Worm (Caenorhabditis elegans) whole organism, young adult: ENCODE measurements around the gene Y105C5B.15.
"Not testable (repeated sequence)": the region's sequence is repeated elsewhere in the genome, so short reads cannot be mapped to it uniquely, and the experiment has no call there.

Experiments
- F23B12.7 ChIP-seq: sonication (generic microtip); optimal IDR thresholded peaks from 2 replicates; lab custom pipeline; 2017; ENCODE audit warnings: missing genetic modification characterization, mild to moderate bottlenecking, missing compliant biosample characterization, antibody characterized with exemption, moderate library complexity; ENCODE audit not compliant: insufficient read depth
- F33H1.4 ChIP-seq: fragments of 200-800 bp; sonication (Bioruptor generic); IDR thresholded peaks from 2 replicates; pipeline ENCODE4 v1.3.6; 2022; ENCODE audit warnings: missing genetic modification reagents, missing genetic modification characterization, missing compliant biosample characterization
- K11D2.4 ChIP-seq: fragments of 200-800 bp; sonication (Bioruptor generic); IDR thresholded peaks from 2 replicates; pipeline ENCODE4 v1.3.6; 2022; ENCODE audit warnings: missing genetic modification reagents, missing genetic modification characterization, missing compliant biosample characterization
- T07F8.4 ChIP-seq: sonication (generic microtip); optimal IDR thresholded peaks from 2 replicates; lab custom pipeline; 2016; ENCODE audit warnings: mild to moderate bottlenecking, missing genetic modification characterization, moderate library complexity, missing compliant biosample characterization
- Y53G8AR.9 ChIP-seq: fragments of 200-800 bp; sonication (Bioruptor generic); conservative IDR thresholded peaks from 2 replicates; pipeline ENCODE4 v1.3.6; 2022; ENCODE audit warnings: missing genetic modification reagents, missing genetic modification characterization, missing compliant biosample characterization
- Y56A3A.18 ChIP-seq: fragments of 200-800 bp; sonication (Bioruptor generic); IDR thresholded peaks from 2 replicates; pipeline ENCODE4 v1.3.6; 2022; ENCODE audit warnings: missing genetic modification reagents, missing genetic modification characterization, missing compliant biosample characterization
- Y95B8A.8 ChIP-seq: fragments of 200-800 bp; sonication (Bioruptor generic); IDR thresholded peaks from 2 replicates; pipeline ENCODE4 v1.3.6; 2022; ENCODE audit warnings: missing genetic modification reagents, missing genetic modification characterization, missing compliant biosample characterization
- ZK185.1 ChIP-seq: sonication (generic microtip); optimal IDR thresholded peaks from 2 replicates; lab custom pipeline; 2016; ENCODE audit warnings: mild to moderate bottlenecking, missing genetic modification characterization, missing compliant biosample characterization; ENCODE audit not compliant: poor library complexity, severe bottlenecking
- ama-1 ChIP-seq, 3 experiments: fragments of 150-350 bp in 1 of 3; sonication (generic microtip) in 2 of 3; optimal IDR thresholded peaks; 2 replicates each; lab custom pipeline; 2014 to 2018; ENCODE audit warnings: missing biosample characterization in 2 of 3, missing genetic modification characterization in 2 of 3, missing genetic modification reagents in 2 of 3
- aptf-3 ChIP-seq: fragments of 200-800 bp; sonication (Bioruptor generic); IDR thresholded peaks from 2 replicates; pipeline ENCODE4 v1.3.6; 2022; ENCODE audit warnings: missing genetic modification characterization, missing compliant biosample characterization
- atf-7 ChIP-seq: sonication (generic microtip); optimal IDR thresholded peaks from 2 replicates; lab custom pipeline; 2017; ENCODE audit warnings: mild to moderate bottlenecking, missing genetic modification characterization, missing compliant biosample characterization
- attf-5 ChIP-seq: fragments of 200-800 bp; sonication (Bioruptor generic); optimal IDR thresholded peaks from 2 replicates; lab custom pipeline; 2018; ENCODE audit warnings: mild to moderate bottlenecking, missing genetic modification characterization, missing compliant biosample characterization
- attf-6 ChIP-seq: fragments of 200-800 bp; sonication (Bioruptor generic); IDR thresholded peaks from 2 replicates; pipeline ENCODE4 v1.3.6; 2022; ENCODE audit warnings: missing genetic modification reagents, missing genetic modification characterization, missing compliant biosample characterization
- bed-1 ChIP-seq: fragments of 200-800 bp; sonication (Bioruptor generic); IDR thresholded peaks from 2 replicates; pipeline ENCODE4 v1.3.6; 2022; ENCODE audit warnings: missing genetic modification reagents, missing genetic modification characterization, missing compliant biosample characterization
- cebp-2 ChIP-seq: fragments of 200-800 bp; sonication (Bioruptor generic); IDR thresholded peaks from 2 replicates; pipeline ENCODE4 v1.3.6; 2022; ENCODE audit warnings: missing genetic modification characterization, missing compliant biosample characterization
- ceh-100 ChIP-seq: fragments of 200-800 bp; sonication (Bioruptor generic); IDR thresholded peaks from 2 replicates; pipeline ENCODE4 v1.3.6; 2022; ENCODE audit warnings: missing genetic modification reagents, missing genetic modification characterization, missing compliant biosample characterization
- die-1 ChIP-seq: sonication (generic microtip); optimal IDR thresholded peaks from 2 replicates; lab custom pipeline; 2016; ENCODE audit warnings: missing genotype, mild to moderate bottlenecking, missing genetic modification characterization, missing compliant biosample characterization
- dox-1 ChIP-seq: fragments of 200-800 bp; sonication (Bioruptor generic); IDR thresholded peaks from 2 replicates; pipeline ENCODE4 v1.3.6; 2022; ENCODE audit warnings: missing genetic modification reagents, missing genetic modification characterization, missing compliant biosample characterization
- egl-44 ChIP-seq: fragments of 200-800 bp; sonication (Bioruptor generic); IDR thresholded peaks from 2 replicates; pipeline ENCODE4 v1.3.6; 2022; ENCODE audit warnings: missing genetic modification reagents, missing genetic modification characterization, missing compliant biosample characterization
- ets-4 ChIP-seq: fragments of 200-800 bp; sonication (Bioruptor generic); optimal IDR thresholded peaks from 2 replicates; lab custom pipeline; 2018; ENCODE audit warnings: mild to moderate bottlenecking, missing genetic modification characterization, missing compliant biosample characterization
- him-1 ChIP-seq: sonication (generic microtip); optimal IDR thresholded peaks from 2 replicates; lab custom pipeline; 2016; ENCODE audit warnings: missing genotype, missing genetic modification reagents, missing genetic modification characterization, missing compliant biosample characterization
- hmg-20 ChIP-seq: fragments of 200-800 bp; sonication (Bioruptor generic); IDR thresholded peaks from 2 replicates; pipeline ENCODE4 v1.3.6; 2022; ENCODE audit warnings: missing genetic modification reagents, missing genetic modification characterization, missing compliant biosample characterization
- hsf-1 ChIP-seq: fragments of 200-800 bp; sonication (Bioruptor generic); IDR thresholded peaks from 2 replicates; pipeline ENCODE4 v1.3.6; 2022; ENCODE audit warnings: missing genetic modification reagents, missing genetic modification characterization, missing compliant biosample characterization
- lin-26 ChIP-seq: fragments of 200-800 bp; sonication (Bioruptor generic); IDR thresholded peaks from 2 replicates; pipeline ENCODE4 v1.3.6; 2022; ENCODE audit warnings: missing genetic modification reagents, missing genetic modification characterization, missing compliant biosample characterization
- lin-54 ChIP-seq: fragments of 200-800 bp; sonication (Bioruptor generic); optimal IDR thresholded peaks from 2 replicates; lab custom pipeline; 2018; ENCODE audit warnings: mild to moderate bottlenecking, missing genetic modification characterization, missing compliant biosample characterization
- madf-10 ChIP-seq: sonication (generic microtip); optimal IDR thresholded peaks from 2 replicates; lab custom pipeline; 2016; ENCODE audit warnings: mild to moderate bottlenecking, missing genetic modification characterization, missing compliant biosample characterization
- madf-3 ChIP-seq: fragments of 200-800 bp; sonication (Bioruptor generic); IDR thresholded peaks from 2 replicates; pipeline ENCODE4 v1.3.6; 2022; ENCODE audit warnings: missing genetic modification reagents, missing genetic modification characterization, missing compliant biosample characterization
- madf-6 ChIP-seq: fragments of 200-800 bp; sonication (Bioruptor generic); IDR thresholded peaks from 2 replicates; pipeline ENCODE4 v1.3.6; 2022; ENCODE audit warnings: missing genetic modification reagents, missing genetic modification characterization, missing compliant biosample characterization
- mcd-1 ChIP-seq: fragments of 200-800 bp; sonication (Bioruptor generic); IDR thresholded peaks from 2 replicates; pipeline ENCODE4 v1.3.6; 2022; ENCODE audit warnings: missing genetic modification reagents, missing genetic modification characterization, missing compliant biosample characterization
- nfyb-1 ChIP-seq: fragments of 200-800 bp; sonication (Bioruptor generic); IDR thresholded peaks from 2 replicates; pipeline ENCODE4 v1.3.6; 2022; ENCODE audit warnings: missing genetic modification reagents, missing genetic modification characterization, missing compliant biosample characterization
- nhr-120 ChIP-seq: fragments of 200-800 bp; sonication (Bioruptor generic); IDR thresholded peaks from 2 replicates; pipeline ENCODE4 v1.3.6; 2022; ENCODE audit warnings: missing genetic modification characterization, missing compliant biosample characterization
- nhr-179 ChIP-seq: sonication (generic microtip); optimal IDR thresholded peaks from 2 replicates; lab custom pipeline; 2016; ENCODE audit warnings: mild to moderate bottlenecking, missing genetic modification characterization, missing compliant biosample characterization
- nhr-80 ChIP-seq: sonication (generic microtip); optimal IDR thresholded peaks from 2 replicates; lab custom pipeline; 2016; ENCODE audit warnings: missing genetic modification characterization, missing compliant biosample characterization
- nhr-90 ChIP-seq: sonication (generic microtip); optimal IDR thresholded peaks from 2 replicates; lab custom pipeline; 2016; ENCODE audit warnings: missing genotype, mild to moderate bottlenecking, missing genetic modification characterization, missing compliant biosample characterization
- pbrm-1 ChIP-seq: fragments of 200-800 bp; sonication (Bioruptor generic); IDR thresholded peaks from 2 replicates; pipeline ENCODE4 v1.3.6; 2022; ENCODE audit warnings: missing genetic modification reagents, missing genetic modification characterization, missing compliant biosample characterization
- rcor-1 ChIP-seq: fragments of 200-800 bp; sonication (Bioruptor generic); IDR thresholded peaks from 2 replicates; pipeline ENCODE4 v1.3.6; 2022; ENCODE audit warnings: missing genetic modification reagents, missing genetic modification characterization, missing compliant biosample characterization
- rpc-1 ChIP-seq, 2 experiments: fragments of 150-350 bp in 1 of 2; sonication (generic microtip) in 1 of 2; optimal IDR thresholded peaks; 2 replicates each; lab custom pipeline; 2014 to 2018; ENCODE audit warnings: missing biosample characterization in 1 of 2, missing genetic modification characterization in 1 of 2, missing genetic modification reagents in 1 of 2, missing genotype in 1 of 2
- snpc-1.3 ChIP-seq: sonication (generic microtip); optimal IDR thresholded peaks from 2 replicates; lab custom pipeline; 2017; ENCODE audit warnings: missing genetic modification characterization, mild to moderate bottlenecking, missing compliant biosample characterization, antibody characterized with exemption, moderate library complexity, missing genotype, missing genetic modification reagents; ENCODE audit not compliant: insufficient read depth
- snpc-3.4 ChIP-seq: sonication (generic microtip); optimal IDR thresholded peaks from 2 replicates; lab custom pipeline; 2017; ENCODE audit warnings: missing genetic modification characterization, mild to moderate bottlenecking, missing compliant biosample characterization, antibody characterized with exemption, moderate library complexity, missing genotype, missing genetic modification reagents
- tbp1 ChIP-seq: fragments of 200-800 bp; sonication (Bioruptor generic); optimal IDR thresholded peaks from 2 replicates; lab custom pipeline; 2018; ENCODE audit warnings: mild to moderate bottlenecking, missing genetic modification characterization, missing compliant biosample characterization
- ztf-25 ChIP-seq: fragments of 200-800 bp; sonication (Bioruptor generic); IDR thresholded peaks from 2 replicates; pipeline ENCODE4 v1.3.6; 2022; ENCODE audit warnings: missing genetic modification reagents, missing genetic modification characterization, missing compliant biosample characterization

Y105C5B.15 gene

DNA sequence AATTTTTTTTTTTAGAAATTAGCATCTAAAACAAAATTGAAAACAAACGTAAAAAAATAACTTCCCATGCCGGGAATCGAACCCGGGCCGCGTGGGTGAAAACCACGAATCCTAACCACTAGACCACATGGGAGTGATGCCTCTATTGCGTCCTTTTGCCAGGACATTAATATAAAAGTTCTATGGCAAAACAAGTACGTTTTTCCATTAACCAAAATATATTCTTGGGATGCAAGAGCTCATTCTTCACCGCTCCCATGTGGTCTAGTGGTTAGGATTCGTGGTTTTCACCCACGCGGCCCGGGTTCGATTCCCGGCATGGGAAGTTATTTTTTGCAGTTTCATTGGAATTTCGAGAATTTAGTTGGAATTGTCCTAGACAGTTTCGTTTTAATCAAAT lies 18.6 kb upstream of the Y105C5B.15 start (continued):
- TF ChIP-seq Y56A3A.18 (GFP tag; lab: Robert Waterston, UW) = peak; percentile 87
- peak; percentile 11 for TF ChIP-seq attf-5 (GFP tag; lab: Kevin White, UChicago)
- peak; percentile 34 for TF ChIP-seq lin-54 (GFP tag; lab: Kevin White, UChicago)
- TF ChIP-seq cebp-2 (GFP tag; lab: Robert Waterston, UW) = 0 out of 2 replicates have a peak, but pooled peaks have one; percentile 70
- peak; percentile 82 for TF ChIP-seq ztf-25 (GFP tag; lab: Robert Waterston, UW)
- TF ChIP-seq aptf-3 (GFP tag; lab: Robert Waterston, UW) = peak; percentile 46; the same call in 1 of the 2 replicates
- TF ChIP-seq T07F8.4 = peak; percentile 63
- peak; percentile 67 for TF ChIP-seq die-1 (tag; lab: Kevin White, UChicago)
- TF ChIP-seq egl-44 = 0 out of 2 replicates have a peak, but pooled peaks have one; percentile 59
- TF ChIP-seq nhr-90 (tag; lab: Kevin White, UChicago) = peak; percentile 77
- peak; percentile 41 for TF ChIP-seq atf-7 (tag; lab: Kevin White, UChicago)
- TF ChIP-seq snpc-1.3 = peak; percentile 77
- peak; percentile 71; the same call in 1 of the 2 replicates for TF ChIP-seq hmg-20 (GFP tag; lab: Robert Waterston, UW)
- TF ChIP-seq tbp1 = peak; percentile 94
- TF ChIP-seq ets-4 (GFP tag; lab: Kevin White, UChicago) = peak; percentile 37
- peak; percentile 65 for TF ChIP-seq him-1 (tag; lab: Kevin White, UChicago)
- 0 out of 2 replicates have a peak, but pooled peaks have one; percentile 23 for TF ChIP-seq Y53G8AR.9
- 0 out of 2 replicates have a peak, but pooled peaks have one; percentile 62 for TF ChIP-seq nhr-120 (GFP tag; lab: Robert Waterston, UW)
- 0 out of 2 replicates have a peak, but pooled peaks have one; percentile 26 for TF ChIP-seq K11D2.4
- peak; percentile 19 for TF ChIP-seq nhr-179
- 0 out of 2 replicates have a peak, but pooled peaks have one; percentile 30 for TF ChIP-seq Y95B8A.8 (GFP tag; lab: Robert Waterston, UW)
- TF ChIP-seq rpc-1 (optimal IDR thresholded peaks at IDR 0.05; lab: Kevin White, UChicago) = peak; percentile 76
- TF ChIP-seq rpc-1 (tag; optimal IDR thresholded peaks at IDR 0.05; lab: Kevin White, UChicago) = peak; percentile 86
- TF ChIP-seq ama-1 (optimal IDR thresholded peaks at IDR 0.05; lab: Kevin White, UChicago) = not testable (repeated sequence)
- peak in 1 of 2 experiments; percentile 46 for TF ChIP-seq ama-1 (GFP tag; optimal IDR thresholded peaks at IDR 0.05; lab: Kevin White, UChicago)
- peak; percentile 90 for TF ChIP-seq lin-26 (GFP tag; lab: Robert Waterston, UW)
- TF ChIP-seq madf-6 (GFP tag; lab: Robert Waterston, UW) = peak; percentile 62
- peak; percentile 3 for TF ChIP-seq F23B12.7 (tag; lab: Kevin White, UChicago)
- peak; percentile 76 for TF ChIP-seq dox-1 (GFP tag; lab: Robert Waterston, UW)
- peak; percentile 75; the same call in 1 of the 2 replicates for TF ChIP-seq madf-3
- TF ChIP-seq snpc-3.4 = peak; percentile 49
- peak; percentile 97 for TF ChIP-seq attf-6 (GFP tag; lab: Robert Waterston, UW)
- TF ChIP-seq nfyb-1 = peak; percentile 79
- TF ChIP-seq rcor-1 = peak; percentile 49; the same call in 1 of the 2 replicates
- peak; percentile 16 for TF ChIP-seq nhr-80
- TF ChIP-seq pbrm-1 (GFP tag; lab: Robert Waterston, UW) = peak; percentile 76
- peak; percentile 59 for TF ChIP-seq madf-10
- 0 out of 2 replicates have a peak, but pooled peaks have one; percentile 7 for TF ChIP-seq F33H1.4 (GFP tag; lab: Robert Waterston, UW)
- peak; percentile 34; the same call in 1 of the 2 replicates for TF ChIP-seq mcd-1 (GFP tag; lab: Robert Waterston, UW)
- peak; percentile 49; the same call in 1 of the 2 replicates for TF ChIP-seq ceh-100
- TF ChIP-seq ZK185.1 = peak; percentile 62
- TF ChIP-seq hsf-1 (GFP tag; lab: Robert Waterston, UW) = peak; percentile 88
- 0 out of 2 replicates have a peak, but pooled peaks have one; percentile 57 for TF ChIP-seq bed-1
